Fruit fly (Drosophila melanogaster) whole organism, embryonic: ENCODE data around the gene dock.

Experiments used
- Blimp-1 ChIP-seq: fragments of 200-800 bp; sonication (Bioruptor generic); optimal IDR thresholded peaks from 3 replicates; lab custom pipeline; 2018; ENCODE audit warnings: missing biosample characterization, missing genetic modification characterization, mild to moderate bottlenecking, moderate library complexity, missing genetic modification reagents
- CG10462 ChIP-seq: fragments of 200-800 bp; sonication (Bioruptor generic); optimal IDR thresholded peaks from 2 replicates; lab custom pipeline; 2016; ENCODE audit warnings: missing biosample characterization, missing genetic modification characterization
- CG17186 ChIP-seq: fragments of 200-800 bp; sonication (Bioruptor generic); optimal IDR thresholded peaks from 3 replicates; lab custom pipeline; 2017; ENCODE audit warnings: missing biosample characterization, missing genetic modification reagents, missing genetic modification characterization
- CG30020 ChIP-seq: fragments of 200-800 bp; optimal IDR thresholded peaks from 2 replicates; lab custom pipeline; 2019; ENCODE audit warnings: missing biosample characterization, mild to moderate bottlenecking, missing genetic modification characterization, moderate library complexity
- CTCF ChIP-seq: fragments of 200-800 bp; sonication (Bioruptor generic); optimal IDR thresholded peaks from 2 replicates; lab custom pipeline; 2017; ENCODE audit warnings: missing biosample characterization, mild to moderate bottlenecking, missing genetic modification characterization, moderate library complexity
- Eip74EF ChIP-seq, 2 experiments: fragments of 200-800 bp in 1 of 2; fragments of >200 bp in 1 of 2; sonication (Bioruptor generic) in 1 of 2; optimal IDR thresholded peaks; 2 replicates each; lab custom pipeline; 2017 to 2019; ENCODE audit warnings: missing biosample characterization in 2 of 2, missing genetic modification characterization in 2 of 2, mild to moderate bottlenecking in 1 of 2, moderate library complexity in 1 of 2
- Ets65A ChIP-seq: fragments of 200-800 bp; sonication (Bioruptor generic); peaks from one replicate; lab custom pipeline; 2016; ENCODE audit warnings: missing biosample characterization, missing genetic modification characterization
- Hmx ChIP-seq: fragments of 200-800 bp; sonication (Bioruptor generic); optimal IDR thresholded peaks from 2 replicates; lab custom pipeline; 2016; ENCODE audit warnings: missing biosample characterization, missing genetic modification characterization
- Lpt ChIP-seq: fragments of >200 bp; optimal IDR thresholded peaks from 2 replicates; lab custom pipeline; 2018; ENCODE audit warnings: missing biosample characterization, missing genetic modification characterization
- Vsx1 ChIP-seq: fragments of 200-800 bp; sonication (Bioruptor generic); optimal IDR thresholded peaks from 2 replicates; lab custom pipeline; 2017; ENCODE audit warnings: missing biosample characterization, mild to moderate bottlenecking, missing genetic modification characterization, missing genetic modification reagents
- chm ChIP-seq: fragments of 200-800 bp; sonication (Bioruptor generic); IDR thresholded peaks from 2 replicates; pipeline ENCODE4 v1.3.6; 2022; ENCODE audit warnings: missing biosample characterization, missing genetic modification characterization
- zen ChIP-seq: fragments of 200-800 bp; sonication (Bioruptor generic); optimal IDR thresholded peaks from 3 replicates; lab custom pipeline; 2018; ENCODE audit warnings: missing biosample characterization, mild to moderate bottlenecking, missing genetic modification characterization, moderate library complexity
- zen2 ChIP-seq: fragments of 200-800 bp; sonication (Bioruptor generic); IDR thresholded peaks from 3 replicates; pipeline ENCODE4 v1.3.6; 2022; ENCODE audit warnings: missing biosample characterization, missing genetic modification characterization; ENCODE audit not compliant: partially characterized antibody

- TF ChIP-seq CG10462 (GFP tag; lab: Kevin White, UChicago) (no peak), CG17186 (GFP tag; lab: Kevin White, UChicago) (no peak), CG30020 (tag; lab: Kevin White, UChicago) (no peak), Vsx1 (GFP tag; lab: Kevin White, UChicago) (no peak), zen2 (GFP tag; lab: Robert Waterston, UW) (no peak), Hmx (GFP tag; lab: Kevin White, UChicago) (no peak), Lpt (GFP tag; lab: Kevin White, UChicago) (no peak), chm (GFP tag; lab: Robert Waterston, UW) (no peak), Blimp-1 (GFP tag; lab: Kevin White, UChicago) (no peak), Eip74EF (GFP tag; optimal IDR thresholded peaks at IDR 0.05; lab: Kevin White, UChicago) (no peak), CTCF (GFP tag; lab: Kevin White, UChicago) (no peak), Ets65A (GFP tag; lab: Kevin White, UChicago) (no peak), zen (no peak)
Observed at dm6 chr2L:779123-779584, 46.6 kb upstream of the dock start, which contains the start of gene CG13947.
